Fruit fly (Drosophila melanogaster): ENCODE results near the gene CG31156.

CG31156 gene

dm6 chr3R:22631156-22631555 lies 17.7 kb upstream of the CG31156 start (continued):
- TF ChIP-seq pan (optimal IDR thresholded peaks at IDR 0.05) (no peak), pan (GFP tag; optimal IDR thresholded peaks at IDR 0.05 in 1 of 2, IDR thresholded peaks at IDR 0.05 in 1 of 2) (peak in 1 of 2 experiments; percentile 24), kah (GFP tag; optimal IDR thresholded peaks at IDR 0.05) (no peak), Oli (tag; optimal IDR thresholded peaks at IDR 0.05) (no peak), Pdp1 (GFP tag; optimal IDR thresholded peaks at IDR 0.05) (no peak), Dll (GFP tag; IDR thresholded peaks at IDR 0.05; ENCODE audit: partially characterized antibody) (no peak), CG33557 (GFP tag; optimal IDR thresholded peaks at IDR 0.05) (no peak), pros (GFP tag; optimal IDR thresholded peaks at IDR 0.05) (no peak), cato (GFP tag; optimal IDR thresholded peaks at IDR 0.05; ENCODE audit: borderline replicate concordance) (no peak), CG15696 (tag; optimal IDR thresholded peaks at IDR 0.05) (no peak), CG12744 (GFP tag; optimal IDR thresholded peaks at IDR 0.05) (no peak), sim (GFP tag; IDR thresholded peaks at IDR 0.05) (no peak), CG13894 (tag; optimal IDR thresholded peaks at IDR 0.05) (no peak), toy (GFP tag; IDR thresholded peaks at IDR 0.05) (0 out of 2 replicates have a peak, but pooled peaks have one; percentile 6), Xbp1 (GFP tag; optimal IDR thresholded peaks at IDR 0.05) (no peak), CG34422 (GFP tag; IDR thresholded peaks at IDR 0.05) (no peak), fu2 (GFP tag; optimal IDR thresholded peaks at IDR 0.05) (no peak), CG13123 (GFP tag; optimal IDR thresholded peaks at IDR 0.05) (no peak), mld (GFP tag; IDR thresholded peaks at IDR 0.05; ENCODE audit: partially characterized antibody) (no peak), Trl (optimal IDR thresholded peaks at IDR 0.05) (no peak), Trl (GFP tag; optimal IDR thresholded peaks at IDR 0.05) (no peak), CG5245 (GFP tag; optimal IDR thresholded peaks at IDR 0.05) (no peak), slbo (GFP tag; IDR thresholded peaks at IDR 0.05) (0 out of 2 replicates have a peak, but pooled peaks have one; percentile 2), CG17328 (GFP tag; IDR thresholded peaks at IDR 0.05) (no peak), CG6689 (GFP tag; IDR thresholded peaks at IDR 0.05) (no peak), CG10267 (tag; optimal IDR thresholded peaks at IDR 0.05) (no peak), cas (GFP tag; IDR thresholded peaks at IDR 0.05) (no peak), CG5180 (GFP tag; optimal IDR thresholded peaks at IDR 0.05) (peak; percentile 5), CG8388 (GFP tag; optimal IDR thresholded peaks at IDR 0.05) (no peak), br (optimal IDR thresholded peaks at IDR 0.05) (no peak), NK7.1 (GFP tag; optimal IDR thresholded peaks at IDR 0.05) (no peak), otp (GFP tag; IDR thresholded peaks at IDR 0.05) (no peak), crc (GFP tag; optimal IDR thresholded peaks at IDR 0.05) (no peak), pnt (GFP tag; optimal IDR thresholded peaks at IDR 0.05) (no peak), wek (GFP tag; optimal IDR thresholded peaks at IDR 0.05) (peak; percentile 58), HHEX (GFP tag; optimal IDR thresholded peaks at IDR 0.05) (no peak), CG31224 (GFP tag; IDR thresholded peaks at IDR 0.05) (no peak), seq (GFP tag; IDR thresholded peaks at IDR 0.05) (peak; percentile 24; the same call in 1 of the 2 replicates), Stat92E (GFP tag; optimal IDR thresholded peaks at IDR 0.05) (no peak), CG2889 (GFP tag; IDR thresholded peaks at IDR 0.05) (no peak), zfh1 (GFP tag; IDR thresholded peaks at IDR 0.05) (no peak), stwl (tag; optimal IDR thresholded peaks at IDR 0.05) (no peak), sug (tag; optimal IDR thresholded peaks at IDR 0.05) (peak; percentile 53), ato (GFP tag; IDR thresholded peaks at IDR 0.05; ENCODE audit: partially characterized antibody) (no peak), HLHmδ (GFP tag; optimal IDR thresholded peaks at IDR 0.05) (no peak), CG1792 (GFP tag; optimal IDR thresholded peaks at IDR 0.05) (no peak), Doc3 (GFP tag; IDR thresholded peaks at IDR 0.05; ENCODE audit: partially characterized antibody) (no peak), CG6854 (GFP tag; optimal IDR thresholded peaks at IDR 0.05) (no peak), CG7987 (GFP tag; optimal IDR thresholded peaks at IDR 0.05) (peak; percentile 37), cwo (GFP tag; optimal IDR thresholded peaks at IDR 0.05) (peak; percentile 34), ken (GFP tag; IDR thresholded peaks at IDR 0.05) (no peak), trh (GFP tag; optimal IDR thresholded peaks at IDR 0.05) (no peak)
